Worm (Caenorhabditis elegans) whole organism, L2 larva: ENCODE results near the gene C09G12.17.

Experiments
- C34F6.9 ChIP-seq: fragments of 150-350 bp; optimal IDR thresholded peaks from 2 replicates; lab custom pipeline; 2014; ENCODE audit warnings: missing biosample characterization, missing genetic modification characterization
- R02D3.7 ChIP-seq: fragments of 150-350 bp; optimal IDR thresholded peaks from 2 replicates; lab custom pipeline; 2014; ENCODE audit warnings: missing biosample characterization, missing genetic modification characterization
- ZK546.5 ChIP-seq: sonication (generic microtip); optimal IDR thresholded peaks from 2 replicates; lab custom pipeline; 2017; ENCODE audit warnings: missing biosample characterization, missing genetic modification characterization
- aly-2 ChIP-seq: fragments of 150-350 bp; optimal IDR thresholded peaks from 2 replicates; lab custom pipeline; 2014; ENCODE audit warnings: missing biosample characterization, missing genetic modification characterization
- ama-1 ChIP-seq: fragments of 150-350 bp; optimal IDR thresholded peaks from 2 replicates; lab custom pipeline; 2018; ENCODE audit warnings: inconsistent platforms
- ceh-82 ChIP-seq: fragments of 150-350 bp; optimal IDR thresholded peaks from 2 replicates; lab custom pipeline; 2014; ENCODE audit warnings: missing biosample characterization, missing genetic modification characterization
- crh-2 ChIP-seq: sonication (generic microtip); optimal IDR thresholded peaks from 2 replicates; lab custom pipeline; 2017; ENCODE audit warnings: missing biosample characterization, missing genetic modification characterization
- elt-3 ChIP-seq: sonication (generic microtip); optimal IDR thresholded peaks from 2 replicates; lab custom pipeline; 2017; ENCODE audit warnings: missing biosample characterization, missing genetic modification characterization
- lin-11 ChIP-seq: fragments of 150-350 bp; sonication (generic microtip); optimal IDR thresholded peaks from 2 replicates; lab custom pipeline; 2014; ENCODE audit warnings: missing biosample characterization, missing genetic modification characterization, inconsistent platforms, mixed read lengths
- lin-13 ChIP-seq: fragments of 150-350 bp; optimal IDR thresholded peaks from 2 replicates; lab custom pipeline; 2014; ENCODE audit warnings: missing biosample characterization, missing genetic modification reagents, missing genetic modification characterization
- lin-39 ChIP-seq: fragments of 150-350 bp; optimal IDR thresholded peaks from 2 replicates; lab custom pipeline; 2014; ENCODE audit warnings: missing biosample characterization, missing genetic modification reagents, missing genetic modification characterization
- lsy-2 ChIP-seq, 2 experiments: fragments of 150-350 bp in 1 of 2; sonication (generic microtip) in 1 of 2; optimal IDR thresholded peaks; 2 replicates each; lab custom pipeline; 2014 to 2017; ENCODE audit warnings: missing biosample characterization in 2 of 2, missing genetic modification characterization in 2 of 2
- mab-5 ChIP-seq: fragments of 150-350 bp; optimal IDR thresholded peaks from 2 replicates; lab custom pipeline; 2014; ENCODE audit warnings: missing biosample characterization, missing genetic modification characterization
- mbf-1 ChIP-seq: sonication (generic microtip); optimal IDR thresholded peaks from 2 replicates; lab custom pipeline; 2017; ENCODE audit warnings: missing biosample characterization, missing genetic modification characterization
- mdl-1 ChIP-seq, 2 experiments: fragments of 150-350 bp in 1 of 2; sonication (generic microtip) in 1 of 2; optimal IDR thresholded peaks; 2 replicates each; lab custom pipeline; 2017; ENCODE audit warnings: missing biosample characterization in 2 of 2, missing genetic modification characterization in 2 of 2
- nhr-10 ChIP-seq: sonication (generic microtip); optimal IDR thresholded peaks from 2 replicates; lab custom pipeline; 2017; ENCODE audit warnings: missing biosample characterization, missing genetic modification characterization
- nhr-12 ChIP-seq: fragments of 150-350 bp; optimal IDR thresholded peaks from 2 replicates; lab custom pipeline; 2014; ENCODE audit warnings: missing biosample characterization, missing genetic modification characterization
- nhr-129 ChIP-seq: fragments of 150-350 bp; optimal IDR thresholded peaks from 2 replicates; lab custom pipeline; 2014; ENCODE audit warnings: missing biosample characterization, missing genetic modification characterization
- nhr-21 ChIP-seq: fragments of 150-350 bp; optimal IDR thresholded peaks from 2 replicates; lab custom pipeline; 2014; ENCODE audit warnings: missing biosample characterization, missing genetic modification characterization
- nhr-23 ChIP-seq: fragments of 150-350 bp; optimal IDR thresholded peaks from 2 replicates; lab custom pipeline; 2014; ENCODE audit warnings: missing biosample characterization, missing genetic modification reagents, missing genetic modification characterization
- nhr-237 ChIP-seq: fragments of 150-350 bp; optimal IDR thresholded peaks from 2 replicates; lab custom pipeline; 2014; ENCODE audit warnings: missing biosample characterization, missing genetic modification characterization
- nhr-77 ChIP-seq: fragments of 150-350 bp; optimal IDR thresholded peaks from 2 replicates; lab custom pipeline; 2014; ENCODE audit warnings: missing biosample characterization, missing genetic modification characterization
- peb-1 ChIP-seq: fragments of 150-350 bp; optimal IDR thresholded peaks from 2 replicates; lab custom pipeline; 2014; ENCODE audit warnings: missing biosample characterization, missing genetic modification characterization
- sma-3 ChIP-seq: sonication (generic microtip); optimal IDR thresholded peaks from 2 replicates; lab custom pipeline; 2016; ENCODE audit warnings: missing genetic modification reagents, missing genetic modification characterization, missing compliant biosample characterization
- sma-9 ChIP-seq, 2 experiments: fragments of 150-350 bp in 1 of 2; sonication (generic microtip) in 1 of 2; optimal IDR thresholded peaks; 2 replicates each; lab custom pipeline; 2014 to 2016; ENCODE audit warnings: missing genetic modification characterization in 2 of 2, mild to moderate bottlenecking in 1 of 2, missing biosample characterization in 1 of 2, missing compliant biosample characterization in 1 of 2, missing genetic modification reagents in 1 of 2, moderate library complexity in 1 of 2
- unc-39 ChIP-seq: fragments of 150-350 bp; optimal IDR thresholded peaks from 2 replicates; lab custom pipeline; 2014; ENCODE audit warnings: missing biosample characterization, missing genetic modification characterization
- unc-55 ChIP-seq: fragments of 150-350 bp; sonication (generic microtip); optimal IDR thresholded peaks from 3 replicates; lab custom pipeline; 2014; ENCODE audit warnings: missing biosample characterization, missing genetic modification reagents, missing genetic modification characterization
- unc-62 ChIP-seq: fragments of 150-350 bp; optimal IDR thresholded peaks from 2 replicates; lab custom pipeline; 2014; ENCODE audit warnings: missing biosample characterization, missing genetic modification reagents, missing genetic modification characterization
- zag-1 ChIP-seq: fragments of 150-350 bp; optimal IDR thresholded peaks from 2 replicates; lab custom pipeline; 2014; ENCODE audit warnings: missing biosample characterization, missing genetic modification characterization
- ztf-1 ChIP-seq: fragments of 200-800 bp; sonication (Bioruptor generic); conservative IDR thresholded peaks from 2 replicates; pipeline ENCODE4 v1.3.6; 2022; ENCODE audit warnings: missing genetic modification characterization, missing compliant biosample characterization
- ztf-4 ChIP-seq: fragments of 150-350 bp; optimal IDR thresholded peaks from 2 replicates; lab custom pipeline; 2014; ENCODE audit warnings: missing biosample characterization, missing genetic modification characterization

The C09G12.17 gene

ce11 chrIV:3477124-3477523 lies 19.1 kb downstream of the C09G12.17 start, which contains the start of gene srz-69:
Gene srz-69, minus strand, starts transcription at chrIV:3477224.
- TF ChIP-seq ztf-1 (GFP tag; lab: Robert Waterston, UW) (no peak), nhr-10 (tag; lab: Kevin White, UChicago) (no peak)

- TF ChIP-seq R02D3.7 (tag; lab: Kevin White, UChicago) (no peak), zag-1 (tag; lab: Kevin White, UChicago) (no peak), sma-3 (GFP tag; lab: Kevin White, UChicago) (no peak), C34F6.9 (no peak), ztf-4 (no peak)
- TF ChIP-seq, all 48 proteins: peak for 0
These were observed 26.5 kb downstream of the C09G12.17 start, which contains the start of gene F58E2.2 for ce11 chrIV:3469742-3470141. Gene F58E2.2, plus strand, starts transcription at chrIV:3470042.

ce11 chrIV:3467751-3468150 lies 28.5 kb downstream of the C09G12.17 start:
- TF ChIP-seq nhr-23 (tag; lab: Kevin White, UChicago) (no peak), unc-62 (GFP tag; lab: Kevin White, UChicago) (no peak), peb-1 (tag; lab: Kevin White, UChicago) (no peak), mbf-1 (tag; lab: Kevin White, UChicago) (no peak), ama-1 (lab: Kevin White, UChicago) (no peak), nhr-21 (tag; lab: Kevin White, UChicago) (no peak), aly-2 (tag; lab: Kevin White, UChicago) (no peak), crh-2 (tag; lab: Kevin White, UChicago) (no peak)
- TF ChIP-seq, all 48 proteins: peak for 0

- no peak for TF ChIP-seq lin-13 (GFP tag; lab: Kevin White, UChicago)
- TF ChIP-seq ceh-82 (tag; lab: Kevin White, UChicago), result no peak
- TF ChIP-seq R02D3.7 (tag; lab: Kevin White, UChicago), result no peak
- TF ChIP-seq elt-3 (tag; lab: Kevin White, UChicago), result no peak
- no peak for TF ChIP-seq sma-3 (GFP tag; lab: Kevin White, UChicago)
- TF ChIP-seq ZK546.5 (tag; lab: Kevin White, UChicago), result no peak
- TF ChIP-seq lin-39, result no peak
- no peak for TF ChIP-seq lin-11
- no peak for TF ChIP-seq lsy-2 (tag; optimal IDR thresholded peaks at IDR 0.05; lab: Kevin White, UChicago)
- no peak for TF ChIP-seq C34F6.9
- TF ChIP-seq unc-39 (tag; lab: Kevin White, UChicago), result no peak
- TF ChIP-seq ztf-4, result no peak
- TF ChIP-seq zag-1 (tag; lab: Kevin White, UChicago), result no peak
These were observed 29.1 kb downstream of the C09G12.17 start, which contains the start of gene F58E2.3 for ce11 chrIV:3467128-3467527. Gene F58E2.3, plus strand, starts transcription at chrIV:3467428.

- TF ChIP-seq nhr-129 (tag; lab: Kevin White, UChicago) (no peak), lin-13 (GFP tag; lab: Kevin White, UChicago) (no peak), mdl-1 (tag; optimal IDR thresholded peaks at IDR 0.05; lab: Kevin White, UChicago) (no peak)
These were observed 33.0 kb downstream of the C09G12.17 start, which contains the start of gene F58E2.4 for ce11 chrIV:3463254-3463653. Gene F58E2.4, plus strand, starts transcription at chrIV:3463387.

ce11 chrIV:3453346-3453745 lies 42.9 kb downstream of the C09G12.17 start, which contains the start of gene srz-23:
Gene srz-23, plus strand, starts transcription at chrIV:3453608.
- TF ChIP-seq lsy-2 (tag; optimal IDR thresholded peaks at IDR 0.05; lab: Kevin White, UChicago) (no peak), unc-55 (GFP tag; lab: Kevin White, UChicago) (no peak), nhr-21 (tag; lab: Kevin White, UChicago) (no peak), nhr-12 (no peak), crh-2 (tag; lab: Kevin White, UChicago) (no peak), lin-11 (no peak), mdl-1 (tag; optimal IDR thresholded peaks at IDR 0.05; lab: Kevin White, UChicago) (no peak), nhr-77 (no peak), peb-1 (tag; lab: Kevin White, UChicago) (no peak), sma-9 (GFP tag; optimal IDR thresholded peaks at IDR 0.05; lab: Kevin White, UChicago) (no peak), sma-9 (tag; optimal IDR thresholded peaks at IDR 0.05; lab: Kevin White, UChicago) (no peak), mab-5 (tag; lab: Kevin White, UChicago) (no peak), nhr-237 (tag; lab: Kevin White, UChicago) (no peak)
